Worm (Caenorhabditis elegans): ENCODE data around the gene srd-20.

srd-20 gene

ce11 chrV:6017630-6018029 lies 37.8 kb upstream of the srd-20 start, which contains the start of the genes rpt-2 and aps-1 (continued):
- TF ChIP-seq dve-1 (tag; optimal IDR thresholded peaks at IDR 0.05; ENCODE audit: insufficient read depth) (peak; percentile 76), daf-12 (tag; optimal IDR thresholded peaks at IDR 0.05) (no peak), nhr-11 (tag; optimal IDR thresholded peaks at IDR 0.05) (peak; percentile 61), aha-1 (tag) (no peak), nhr-102 (tag; optimal IDR thresholded peaks at IDR 0.05) (no peak), ceh-20 (GFP tag; IDR thresholded peaks at IDR 0.05) (no peak), nhr-48 (tag; optimal IDR thresholded peaks at IDR 0.05) (no peak), F26F4.8 (GFP tag; conservative IDR thresholded peaks at IDR 0.05) (no peak), lin-29 (GFP tag; IDR thresholded peaks at IDR 0.05) (no peak), nhr-237 (tag; optimal IDR thresholded peaks at IDR 0.05) (no peak), lim-7 (GFP tag; IDR thresholded peaks at IDR 0.05) (no peak), php-3 (GFP tag; IDR thresholded peaks at IDR 0.05) (no peak), hlh-30 (tag; optimal IDR thresholded peaks at IDR 0.05; ENCODE audit: insufficient read depth) (peak; percentile 89), dmd-9 (GFP tag; IDR thresholded peaks at IDR 0.05) (no peak), nhr-6 (tag; optimal IDR thresholded peaks at IDR 0.05) (peak; percentile 45), attf-4 (tag; optimal IDR thresholded peaks at IDR 0.05) (no peak), gei-8 (GFP tag; optimal IDR thresholded peaks at IDR 0.05) (no peak), zfp-2 (tag; optimal IDR thresholded peaks at IDR 0.05) (no peak), nhr-10 (tag; optimal IDR thresholded peaks at IDR 0.05) (no peak), rbr-2 (tag; optimal IDR thresholded peaks at IDR 0.05) (peak; percentile 68), ama-1 (optimal IDR thresholded peaks at IDR 0.05) (no peak), unc-62 (GFP tag; optimal IDR thresholded peaks at IDR 0.05 in 1 of 2) (no peak), unc-62 (tag; optimal IDR thresholded peaks at IDR 0.05) (no peak), daf-16 (GFP tag; optimal IDR thresholded peaks at IDR 0.05) (no peak), daf-16 (tag; optimal IDR thresholded peaks at IDR 0.05) (peak; percentile 57), D1046.2 (GFP tag; IDR thresholded peaks at IDR 0.05) (no peak), F37D6.2 (tag; optimal IDR thresholded peaks at IDR 0.05) (peak; percentile 1), lir-3 (tag; optimal IDR thresholded peaks at IDR 0.05) (no peak), lin-15B (tag; optimal IDR thresholded peaks at IDR 0.05) (peak; percentile 68), ZK337.2 (GFP tag; IDR thresholded peaks at IDR 0.05) (no peak), ceh-82 (tag; optimal IDR thresholded peaks at IDR 0.05) (no peak), saeg-2 (GFP tag; IDR thresholded peaks at IDR 0.05) (no peak), nhr-76 (tag; optimal IDR thresholded peaks at IDR 0.05) (no peak), zip-2 (tag; optimal IDR thresholded peaks at IDR 0.05) (no peak), ces-1 (GFP tag; optimal IDR thresholded peaks at IDR 0.05) (no peak), mes-2 (tag; optimal IDR thresholded peaks at IDR 0.05; ENCODE audit: poor library complexity, severe bottlenecking) (peak; percentile 87), ZK546.5 (tag; optimal IDR thresholded peaks at IDR 0.05) (no peak), spr-1 (tag; optimal IDR thresholded peaks at IDR 0.05) (no peak), lin-1 (GFP tag; IDR thresholded peaks at IDR 0.05) (no peak), snpc-1.2 (GFP tag; IDR thresholded peaks at IDR 0.05) (no peak), pha-4 (GFP tag; IDR thresholded peaks at IDR 0.05) (no peak; the same call in 1 of the 2 replicates), pha-4 (tag; optimal IDR thresholded peaks at IDR 0.05) (peak; percentile 83), skn-1 (tag; optimal IDR thresholded peaks at IDR 0.05) (no peak), Y75B8A.6 (GFP tag; IDR thresholded peaks at IDR 0.05) (no peak), lin-13 (GFP tag; optimal IDR thresholded peaks at IDR 0.05) (peak; percentile 65), daf-19 (GFP tag; conservative IDR thresholded peaks at IDR 0.05) (no peak), Y105C5A.15 (GFP tag; IDR thresholded peaks at IDR 0.05) (no peak), pqm-1 (tag; optimal IDR thresholded peaks at IDR 0.05) (peak; percentile 8), F49E8.2 (tag; optimal IDR thresholded peaks at IDR 0.05; ENCODE audit: borderline replicate concordance) (no peak), fkh-10 (GFP tag; optimal IDR thresholded peaks at IDR 0.05) (no peak), hlh-11 (tag; optimal IDR thresholded peaks at IDR 0.05) (peak; percentile 60), Y5F2A.4 (GFP tag; optimal IDR thresholded peaks at IDR 0.05) (no peak), ztf-11 (tag; optimal IDR thresholded peaks at IDR 0.05) (no peak), mep-1 (tag; optimal IDR thresholded peaks at IDR 0.05) (peak; percentile 85)

Measured in whole organism, L4 larva.